Worm (Caenorhabditis elegans) whole organism, late embryonic: Measurements from ENCODE around the gene F31E3.2.

Source experiments
- ceh-24 ChIP-seq: sonication (generic microtip); optimal IDR thresholded peaks from 2 replicates; lab custom pipeline; 2016; ENCODE audit warnings: mild to moderate bottlenecking, missing genetic modification characterization, missing compliant biosample characterization
- hlh-15 ChIP-seq: sonication (generic microtip); optimal IDR thresholded peaks from 2 replicates; lab custom pipeline; 2016; ENCODE audit warnings: missing genetic modification characterization, missing compliant biosample characterization
- pag-3 ChIP-seq: sonication (generic microtip); optimal IDR thresholded peaks from 2 replicates; lab custom pipeline; 2016; ENCODE audit warnings: missing compliant biosample characterization, missing genetic modification characterization, borderline replicate concordance
- pha-4 ChIP-seq: fragments of 150-350 bp; optimal IDR thresholded peaks from 2 replicates; lab custom pipeline; 2018; ENCODE audit warnings: missing biosample characterization, missing genetic modification reagents, missing genetic modification characterization
- sox-4 ChIP-seq: sonication (generic microtip); optimal IDR thresholded peaks from 2 replicates; lab custom pipeline; 2017; ENCODE audit warnings: mild to moderate bottlenecking, missing genetic modification characterization, inconsistent platforms, missing compliant biosample characterization
- tbx-7 ChIP-seq: sonication (generic microtip); optimal IDR thresholded peaks from 2 replicates; lab custom pipeline; 2016; ENCODE audit warnings: missing genotype, missing genetic modification characterization, missing compliant biosample characterization
- ttx-3 ChIP-seq: sonication (generic microtip); optimal IDR thresholded peaks from 2 replicates; lab custom pipeline; 2016; ENCODE audit warnings: missing genetic modification reagents, missing genetic modification characterization, missing compliant biosample characterization

DNA sequence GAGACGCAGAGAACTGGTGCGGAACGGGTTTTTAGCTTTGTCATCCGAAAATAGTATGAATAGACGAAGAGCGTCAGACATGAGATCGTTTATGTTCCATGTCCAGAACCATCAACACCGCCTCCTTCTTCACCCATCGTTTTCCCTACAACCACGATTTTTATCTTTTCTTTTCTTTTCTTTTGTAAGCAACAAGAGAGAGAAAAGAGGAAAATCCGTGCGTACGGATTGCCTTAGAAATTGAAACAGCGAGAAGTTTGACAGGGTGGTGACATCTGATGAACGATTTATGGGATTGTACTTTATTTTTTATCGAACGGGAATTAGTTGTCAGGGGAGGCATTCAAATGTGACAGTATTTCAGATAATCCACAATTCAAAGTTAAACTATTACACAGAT, 28.0 kb upstream of the F31E3.2 start, which contains the start of gene abu-13:
- no peak for TF ChIP-seq hlh-15 (tag; lab: Kevin White, UChicago)
- no peak for TF ChIP-seq tbx-7
- no peak for TF ChIP-seq pha-4 (tag; lab: Kevin White, UChicago)
- no peak for TF ChIP-seq ttx-3 (tag; lab: Kevin White, UChicago)
- TF ChIP-seq pag-3 (tag; lab: Kevin White, UChicago), result no peak
- no peak for TF ChIP-seq ceh-24 (tag; lab: Kevin White, UChicago)
- TF ChIP-seq sox-4, result no peak
